Fruit fly (Drosophila melanogaster): ENCODE results near the gene lace.

DNA sequence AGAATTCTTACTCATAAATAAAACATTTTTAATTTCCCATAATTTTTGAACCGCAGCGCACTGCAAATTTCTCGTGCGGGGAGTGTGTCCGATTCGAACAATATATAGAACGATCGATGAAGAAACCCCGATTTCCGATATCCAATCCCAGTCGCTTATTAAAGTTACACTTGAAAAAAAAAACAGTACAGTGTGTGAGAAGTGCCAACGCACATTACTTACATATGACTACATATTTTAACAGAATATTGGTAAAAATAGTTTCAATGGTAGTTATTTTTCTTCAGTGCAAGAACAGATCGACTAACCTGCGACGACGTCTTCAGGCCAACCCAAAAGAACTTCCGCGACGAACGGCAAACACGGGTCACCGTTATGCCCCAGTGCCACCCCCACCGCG is 35.9 kb upstream of the lace start:
- TF ChIP-seq Hr51 (GFP tag; optimal IDR thresholded peaks at IDR 0.05), result no peak
- TF ChIP-seq CG13775 (GFP tag; optimal IDR thresholded peaks at IDR 0.05), result no peak
- no peak for TF ChIP-seq ash1 (GFP tag; optimal IDR thresholded peaks at IDR 0.05)
- TF ChIP-seq lbe (GFP tag; optimal IDR thresholded peaks at IDR 0.05), result no peak
- TF ChIP-seq Sox102F (GFP tag; optimal IDR thresholded peaks at IDR 0.05), result no peak
- no peak for TF ChIP-seq CG4404 (GFP tag; IDR thresholded peaks at IDR 0.05)
- TF ChIP-seq CG10565 (GFP tag; optimal IDR thresholded peaks at IDR 0.05), result no peak
- no peak for TF ChIP-seq bsh (GFP tag; optimal IDR thresholded peaks at IDR 0.05)
- TF ChIP-seq cg (GFP tag; optimal IDR thresholded peaks at IDR 0.05), result no peak
- TF ChIP-seq CG4707 (GFP tag; optimal IDR thresholded peaks at IDR 0.05), result no peak
- TF ChIP-seq mirr (GFP tag; optimal IDR thresholded peaks at IDR 0.05), result no peak

All from whole organism, embryonic.